Fruit fly (Drosophila melanogaster) Kc167 (cell line): Measurements from ENCODE around the gene CG32024.

ENCODE experiments used
- Sin3A ChIP-seq: fragments of >200 bp; optimal IDR thresholded peaks from 2 replicates; lab custom pipeline; 2018; ENCODE audit warnings: missing external identifiers
- h ChIP-seq: fragments of >200 bp; optimal IDR thresholded peaks from 3 replicates; lab custom pipeline; 2018; ENCODE audit warnings: missing external identifiers
- psq ChIP-seq: fragments of >200 bp; optimal IDR thresholded peaks from 2 replicates; lab custom pipeline; 2017; ENCODE audit warnings: missing external identifiers

DNA sequence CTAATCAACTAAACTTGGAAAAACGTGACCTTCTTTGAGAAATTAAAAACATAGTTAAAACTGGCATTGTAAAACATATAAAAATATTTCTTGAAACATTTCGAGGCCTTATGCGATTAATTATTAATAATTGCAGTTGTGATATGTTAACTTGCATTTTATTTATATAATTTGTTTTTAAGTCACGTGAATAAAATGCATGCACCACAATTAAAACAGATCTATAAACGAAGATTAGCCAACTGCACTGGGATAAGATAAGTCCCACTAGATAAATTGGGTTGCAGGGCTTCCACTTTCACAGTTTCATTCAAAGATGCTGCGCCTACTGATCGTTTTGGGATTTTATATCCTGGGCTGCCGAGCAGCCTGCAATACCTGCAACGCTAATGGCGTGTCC lies 2.7 kb downstream of the CG32024 start, which contains the start of gene CG13309:
- no peak for TF ChIP-seq psq (lab: Kevin White, UChicago)
- TF ChIP-seq h: no peak
- no peak for TF ChIP-seq Sin3A (lab: Kevin White, UChicago)
